Fruit fly (Drosophila melanogaster): Measurements from ENCODE around the gene CkIalpha.

The CkIalpha gene

DNA sequence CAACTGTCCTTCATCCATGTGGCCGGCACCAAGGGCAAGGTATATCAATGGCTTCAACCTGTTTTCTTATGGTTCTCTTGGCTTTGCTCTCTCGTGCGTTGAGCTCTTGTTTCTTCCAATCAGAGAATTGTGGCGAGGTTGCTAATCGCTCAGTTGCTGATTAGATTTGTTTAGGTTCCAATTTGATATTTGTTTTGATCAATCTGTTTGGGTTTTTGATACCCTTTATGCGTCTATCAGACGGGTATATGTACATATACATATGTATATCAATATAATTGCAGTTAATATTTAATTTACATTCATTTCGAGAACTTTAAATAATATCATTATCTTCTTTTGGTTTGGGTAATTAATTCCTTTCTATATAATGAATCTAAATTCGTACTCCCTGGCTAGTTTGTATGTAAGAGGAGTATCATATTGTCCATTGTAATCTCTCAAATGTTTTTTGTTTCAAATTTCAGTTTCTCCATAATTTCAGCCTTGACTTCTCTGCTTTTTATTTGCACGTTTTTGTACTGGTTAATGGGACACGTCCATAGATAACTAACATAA is 40.1 kb upstream of the CkIalpha start (continued):
- TF ChIP-seq ac (GFP tag; optimal IDR thresholded peaks at IDR 0.05) = no peak

DNA sequence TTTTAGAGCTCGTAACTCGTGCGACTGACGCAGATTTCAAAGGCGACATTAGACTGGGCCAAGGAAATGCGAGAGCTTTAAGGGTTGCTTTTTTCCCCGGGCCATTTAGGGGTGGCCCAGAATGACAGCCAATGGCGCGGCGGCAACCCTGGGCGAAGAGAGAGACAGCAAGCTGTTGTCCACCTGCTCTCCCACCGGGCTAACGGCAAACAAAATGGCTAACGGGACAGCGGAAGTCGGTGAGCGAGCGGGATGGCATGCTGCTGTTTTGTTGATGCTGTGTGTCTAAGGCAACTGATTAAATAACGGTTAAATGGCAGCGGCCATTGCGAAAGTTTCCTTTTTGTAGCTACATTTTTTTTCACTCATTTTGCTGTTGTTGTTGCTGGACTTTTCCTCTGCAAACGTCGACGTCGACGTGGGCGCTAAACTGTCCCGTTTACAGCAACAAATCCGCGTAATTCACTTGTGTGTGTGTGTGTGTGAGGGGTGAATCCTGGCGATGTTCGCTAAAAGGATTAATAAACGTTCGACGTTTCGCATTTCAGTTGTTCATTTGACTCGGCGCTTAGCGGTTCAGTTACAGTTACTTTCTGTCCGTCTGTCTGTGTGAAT is 37.6 kb upstream of the CkIalpha start, which contains the start of gene CG11085:
Gene CG11085, plus strand, starts transcription at position 565 of the 615 bp plus-strand sequence.
- TF ChIP-seq esg (GFP tag; conservative IDR thresholded peaks at IDR 0.05) (no peak), wor (GFP tag; IDR thresholded peaks at IDR 0.05) (no peak), zfh1 (GFP tag; IDR thresholded peaks at IDR 0.05) (no peak), CG17186 (GFP tag; optimal IDR thresholded peaks at IDR 0.05) (no peak), Ets65A (GFP tag) (peak; percentile 83), CG31365 (tag; optimal IDR thresholded peaks at IDR 0.05) (no peak), ranshi (GFP tag; IDR thresholded peaks at IDR 0.05) (no peak), gro (GFP tag; optimal IDR thresholded peaks at IDR 0.05) (no peak), CG1233 (GFP tag; optimal IDR thresholded peaks at IDR 0.05) (no peak), crol (GFP tag; IDR thresholded peaks at IDR 0.05) (no peak), sens (GFP tag) (peak; percentile 10), CG7372 (GFP tag; IDR thresholded peaks at IDR 0.05) (no peak), CG13287 (GFP tag; IDR thresholded peaks at IDR 0.05; ENCODE audit: partially characterized antibody) (no peak), kni (GFP tag; optimal IDR thresholded peaks at IDR 0.05) (no peak), ham (GFP tag; IDR thresholded peaks at IDR 0.05) (no peak), danr (GFP tag; IDR thresholded peaks at IDR 0.05) (no peak), CG14050 (GFP tag; IDR thresholded peaks at IDR 0.05) (no peak), org-1 (GFP tag; optimal IDR thresholded peaks at IDR 0.05) (no peak), Hmx (GFP tag; optimal IDR thresholded peaks at IDR 0.05) (no peak), E2f2 (GFP tag; IDR thresholded peaks at IDR 0.05) (no peak), CG15479 (GFP tag; optimal IDR thresholded peaks at IDR 0.05) (no peak), chif (GFP tag; optimal IDR thresholded peaks at IDR 0.05) (no peak), CG32767 (GFP tag; IDR thresholded peaks at IDR 0.05) (no peak), CG3995 (GFP tag; optimal IDR thresholded peaks at IDR 0.05) (no peak), corto (GFP tag; optimal IDR thresholded peaks at IDR 0.05) (no peak), so (GFP tag; IDR thresholded peaks at IDR 0.05) (no peak), Lim3 (GFP tag; IDR thresholded peaks at IDR 0.05) (no peak), Nf-YA (GFP tag; IDR thresholded peaks at IDR 0.05) (peak; percentile 40; the same call in 1 of the 2 replicates), ewg (GFP tag; optimal IDR thresholded peaks at IDR 0.05) (peak; percentile 18), lab (GFP tag; optimal IDR thresholded peaks at IDR 0.05) (no peak), CG8281 (tag; optimal IDR thresholded peaks at IDR 0.05) (no peak), CG3065 (GFP tag; optimal IDR thresholded peaks at IDR 0.05) (no peak), br (optimal IDR thresholded peaks at IDR 0.05) (no peak), seq (GFP tag; IDR thresholded peaks at IDR 0.05) (peak; percentile 95), BtbVII (GFP tag; optimal IDR thresholded peaks at IDR 0.05) (no peak), CG9609 (GFP tag; optimal IDR thresholded peaks at IDR 0.05) (no peak), dmrt99B (tag; optimal IDR thresholded peaks at IDR 0.05) (no peak), Scr (GFP tag; IDR thresholded peaks at IDR 0.05; ENCODE audit: partially characterized antibody) (no peak), ap (GFP tag; IDR thresholded peaks at IDR 0.05) (no peak), CG10209 (GFP tag; optimal IDR thresholded peaks at IDR 0.05) (no peak), Camta (GFP tag; optimal IDR thresholded peaks at IDR 0.05) (no peak), CG32772 (GFP tag; IDR thresholded peaks at IDR 0.05) (no peak), CG2129 (GFP tag; IDR thresholded peaks at IDR 0.05; ENCODE audit: partially characterized antibody) (no peak), Dll (GFP tag; IDR thresholded peaks at IDR 0.05; ENCODE audit: partially characterized antibody) (no peak), CG9727 (GFP tag; optimal IDR thresholded peaks at IDR 0.05) (no peak), Hsf (GFP tag; optimal IDR thresholded peaks at IDR 0.05) (no peak), CG10267 (tag; optimal IDR thresholded peaks at IDR 0.05) (no peak), CG8765 (GFP tag; IDR thresholded peaks at IDR 0.05) (no peak), CG4854 (GFP tag; optimal IDR thresholded peaks at IDR 0.05) (no peak)

Data from whole organism, embryonic.